Fruit fly (Drosophila melanogaster): ENCODE measurements around the gene CG11345.

- no peak for TF ChIP-seq insv (optimal IDR thresholded peaks at IDR 0.05)
- TF ChIP-seq psq (optimal IDR thresholded peaks at IDR 0.05): no peak
- TF ChIP-seq Sin3A (optimal IDR thresholded peaks at IDR 0.05): no peak
- TF ChIP-seq Myc (optimal IDR thresholded peaks at IDR 0.05): no peak
- TF ChIP-seq ttk (optimal IDR thresholded peaks at IDR 0.05): no peak
- no peak for TF ChIP-seq h (optimal IDR thresholded peaks at IDR 0.05)
These were observed 50.2 kb downstream of the CG11345 start for dm6 chr3L:4407743-4408142.

Measured in Kc167 (cell line).